Fruit fly (Drosophila melanogaster) S2 (cell line): ENCODE results near the gene aqz.
A peak's percentile ranks its signal among the peaks of the same experiment; 100 is the strongest.

Source experiments
- CG8478 ChIP-seq: fragments of >200 bp; optimal IDR thresholded peaks from 2 replicates; lab custom pipeline; 2018
- CTCF ChIP-seq, 2 experiments: fragments of >200 bp; optimal IDR thresholded peaks; 2 replicates each; lab custom pipeline; 2018

The aqz gene

dm6 chr3R:8820428-8820912 is at the start of gene aqz:
aqz (minus strand) TSS chr3R:8820682.
- TF ChIP-seq CG8478 (no peak), CTCF (optimal IDR thresholded peaks at IDR 0.05; lab: Kevin White, UChicago) (peak; percentile 51 to 64)

dm6 chr3R:8867325-8868104 is 47.0 kb upstream of the aqz start:
- no peak for TF ChIP-seq CTCF (optimal IDR thresholded peaks at IDR 0.05; lab: Kevin White, UChicago)
- TF ChIP-seq CG8478, result no peak

- TF ChIP-seq CG8478 (no peak), CTCF (optimal IDR thresholded peaks at IDR 0.05; lab: Kevin White, UChicago) (no peak)
Measured at dm6 chr3R:8865031-8865430, 44.5 kb upstream of the aqz start.

dm6 chr3R:8863094-8863865 is 42.8 kb upstream of the aqz start:
- TF ChIP-seq CG8478 (no peak), CTCF (optimal IDR thresholded peaks at IDR 0.05; lab: Kevin White, UChicago) (peak in 1 of 2 experiments; percentile 41)

dm6 chr3R:8862662-8863082 is 42.2 kb upstream of the aqz start:
- TF ChIP-seq CTCF (optimal IDR thresholded peaks at IDR 0.05; lab: Kevin White, UChicago) (no peak), CG8478 (no peak)

- TF ChIP-seq CG8478 (no peak), CTCF (optimal IDR thresholded peaks at IDR 0.05; lab: Kevin White, UChicago) (no peak)
Measured at dm6 chr3R:8862208-8862607, 41.7 kb upstream of the aqz start.

dm6 chr3R:8861671-8862070 is 41.2 kb upstream of the aqz start:
- TF ChIP-seq CG8478 (no peak), CTCF (optimal IDR thresholded peaks at IDR 0.05; lab: Kevin White, UChicago) (no peak)

dm6 chr3R:8860126-8861059 is 39.9 kb upstream of the aqz start:
- TF ChIP-seq CG8478, result no peak

- TF ChIP-seq CTCF (optimal IDR thresholded peaks at IDR 0.05; lab: Kevin White, UChicago), result peak; percentile 44 to 62
- TF ChIP-seq CG8478, result no peak
Measured at dm6 chr3R:8859264-8859663, 38.8 kb upstream of the aqz start.

dm6 chr3R:8857496-8858255 is 37.2 kb upstream of the aqz start:
- no peak for TF ChIP-seq CG8478

- no peak for TF ChIP-seq CG8478
- no peak for TF ChIP-seq CTCF (optimal IDR thresholded peaks at IDR 0.05; lab: Kevin White, UChicago)
Measured at dm6 chr3R:8856242-8856641, 35.8 kb upstream of the aqz start.

- TF ChIP-seq CG8478 (no peak), CTCF (optimal IDR thresholded peaks at IDR 0.05; lab: Kevin White, UChicago) (no peak)
Measured at dm6 chr3R:8854619-8855206, 34.2 kb upstream of the aqz start.

- no peak for TF ChIP-seq CTCF (optimal IDR thresholded peaks at IDR 0.05; lab: Kevin White, UChicago)
- TF ChIP-seq CG8478, result no peak
Measured at dm6 chr3R:8853706-8854105, 33.2 kb upstream of the aqz start.

- TF ChIP-seq CG8478 (no peak), CTCF (optimal IDR thresholded peaks at IDR 0.05; lab: Kevin White, UChicago) (no peak)
Measured at dm6 chr3R:8853197-8853596, 32.7 kb upstream of the aqz start.
